Fruit fly (Drosophila melanogaster): Measurements from ENCODE around the gene CG4465.
A peak's percentile ranks its signal among the peaks of the same experiment; 100 is the strongest.

The CG4465 gene

DNA sequence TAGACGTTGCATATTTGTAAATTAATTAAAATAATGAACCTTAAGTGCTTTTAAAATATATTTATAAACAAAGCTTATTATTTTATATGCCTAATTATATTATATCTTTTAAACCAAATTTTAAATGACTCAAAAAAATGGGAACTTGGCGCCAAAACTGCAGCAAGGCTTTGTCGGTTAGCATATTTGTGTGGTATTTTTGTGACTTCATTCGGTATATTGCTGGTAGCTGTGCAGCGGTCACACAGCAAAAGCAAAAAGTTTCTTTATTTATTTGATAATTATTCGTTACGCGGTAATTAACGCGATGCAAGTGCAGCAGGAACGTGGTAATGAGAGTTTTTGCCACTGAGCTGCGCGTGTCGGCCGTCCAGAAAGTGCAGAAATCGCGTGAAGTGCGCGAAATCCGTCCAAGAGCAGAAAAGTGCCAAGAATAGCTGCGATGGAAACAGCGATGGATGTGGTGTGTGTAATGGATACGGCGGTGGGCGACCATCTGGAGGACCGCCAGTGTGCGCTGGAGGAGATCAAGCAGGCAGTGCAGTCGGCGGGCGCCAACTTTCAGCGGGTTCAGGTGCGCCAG is 38.1 kb downstream of the CG4465 start, which contains the start of gene Ask1:
Gene Ask1, plus strand, starts transcription at position 250 of the 583 bp plus-strand sequence.
- no peak for TF ChIP-seq noc (tag; optimal IDR thresholded peaks at IDR 0.05)

dm6 chr3R:19877427-19878076 is 40.1 kb downstream of the CG4465 start, which contains the start of the genes CG17186 and Arc42:
CG17186 (minus strand) TSS chr3R:19877514.
Arc42 (plus strand) TSS chr3R:19877737.
- TF ChIP-seq noc (tag; optimal IDR thresholded peaks at IDR 0.05): no peak

DNA sequence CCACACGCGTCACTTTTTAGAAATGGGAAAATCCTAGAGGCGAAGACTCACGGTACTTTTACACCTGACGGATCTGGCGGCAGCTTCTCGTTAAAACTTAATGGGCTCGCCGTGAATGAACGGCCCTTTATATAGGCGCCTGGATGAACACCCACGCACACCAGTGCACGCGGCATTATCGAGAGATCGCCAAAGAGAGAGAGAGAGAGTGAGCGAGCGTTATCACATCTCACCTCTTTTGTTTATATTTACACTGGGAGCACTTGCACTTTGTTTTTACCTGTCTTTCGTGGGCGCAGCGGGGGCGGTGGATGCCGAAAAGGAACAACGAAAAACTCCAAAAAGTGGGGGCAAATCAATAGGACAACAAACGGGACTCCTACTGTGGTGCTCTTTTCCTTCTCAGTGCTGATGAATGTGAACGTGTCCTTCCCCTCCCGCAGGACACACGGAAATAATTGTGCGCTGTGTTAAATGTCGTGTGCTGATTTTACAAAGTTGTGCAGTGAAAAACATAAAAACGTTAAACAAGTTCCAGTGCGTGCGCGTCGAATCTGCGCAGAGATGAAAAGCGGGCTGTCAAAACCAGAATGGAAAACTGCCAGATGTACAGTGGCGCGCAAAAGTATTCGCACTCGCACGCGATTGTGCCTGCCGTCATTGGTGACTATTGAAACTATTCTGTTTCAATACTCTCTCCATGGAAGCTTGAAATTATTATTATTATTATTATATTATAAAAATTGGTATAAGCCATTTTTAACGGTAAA is 42.3 kb downstream of the CG4465 start, which contains the start of gene Mrp5:
Gene Mrp5, minus strand, starts transcription at position 561 of the 770 bp plus-strand sequence.
- TF ChIP-seq noc (tag; optimal IDR thresholded peaks at IDR 0.05): no peak

DNA sequence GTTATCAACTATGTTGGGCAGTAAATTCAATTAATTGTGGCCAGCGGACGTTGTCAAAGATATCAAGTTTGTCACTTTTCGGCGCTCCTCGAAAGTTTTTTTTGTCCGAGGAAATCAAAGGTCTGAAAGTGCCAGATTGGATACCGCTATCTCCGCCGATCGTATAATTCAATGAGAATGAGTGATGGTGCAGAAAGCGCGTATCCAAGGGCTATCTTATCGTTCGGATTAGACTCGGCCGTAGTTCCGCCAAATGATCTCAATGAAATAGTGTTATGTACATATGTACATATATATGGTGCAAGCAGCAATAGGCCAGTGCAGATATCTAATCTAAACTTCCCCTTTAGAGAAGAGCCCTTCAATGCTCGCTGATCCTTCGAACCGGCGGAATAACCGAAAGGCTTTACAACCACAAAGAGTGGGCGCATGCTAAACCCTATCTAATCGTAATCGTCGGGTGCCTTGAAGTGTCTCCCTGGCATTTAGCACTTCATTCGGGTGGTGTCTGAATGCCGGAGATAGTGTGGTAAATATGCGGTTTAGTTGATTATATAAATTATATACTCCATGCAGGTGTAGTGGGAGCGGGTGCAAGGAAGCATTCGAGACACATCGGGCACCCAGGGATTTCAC is 44.4 kb downstream of the CG4465 start:
- TF ChIP-seq noc (tag; optimal IDR thresholded peaks at IDR 0.05): peak; percentile 4

Measured in whole organism, larva.